Worm (Caenorhabditis elegans): ENCODE data around the gene F53F4.1.

F53F4.1 gene

ce11 chrV:13566967-13567366, 17.6 kb upstream of the F53F4.1 start (continued):
- TF ChIP-seq lin-39 (tag; optimal IDR thresholded peaks at IDR 0.05): no peak
- no peak for TF ChIP-seq vab-15 (tag; optimal IDR thresholded peaks at IDR 0.05)
- TF ChIP-seq ets-5 (GFP tag; IDR thresholded peaks at IDR 0.05): no peak
- TF ChIP-seq sptf-1 (tag; optimal IDR thresholded peaks at IDR 0.05): no peak
- no peak for TF ChIP-seq C34B4.2 (tag; optimal IDR thresholded peaks at IDR 0.05)
- no peak for TF ChIP-seq mep-1 (tag; optimal IDR thresholded peaks at IDR 0.05)
- no peak for TF ChIP-seq mdl-1 (tag; optimal IDR thresholded peaks at IDR 0.05)
- no peak for TF ChIP-seq efl-1 (optimal IDR thresholded peaks at IDR 0.05)
- TF ChIP-seq efl-1 (GFP tag; optimal IDR thresholded peaks at IDR 0.05 in 1 of 2): peak in 1 of 2 experiments; percentile 87
- no peak for TF ChIP-seq pqm-1 (tag; optimal IDR thresholded peaks at IDR 0.05)
- no peak for TF ChIP-seq unc-86 (tag; optimal IDR thresholded peaks at IDR 0.05)
- no peak for TF ChIP-seq skn-1 (tag; optimal IDR thresholded peaks at IDR 0.05)
- TF ChIP-seq ces-1 (GFP tag; optimal IDR thresholded peaks at IDR 0.05): no peak
- TF ChIP-seq nhr-47 (tag; optimal IDR thresholded peaks at IDR 0.05): no peak
- TF ChIP-seq zip-4 (GFP tag; optimal IDR thresholded peaks at IDR 0.05): no peak
- no peak for TF ChIP-seq swsn-7 (tag; optimal IDR thresholded peaks at IDR 0.05)
- TF ChIP-seq rnt-1 (tag; optimal IDR thresholded peaks at IDR 0.05): no peak
- no peak for TF ChIP-seq lsy-2 (tag; optimal IDR thresholded peaks at IDR 0.05)
- TF ChIP-seq ztf-11 (tag; optimal IDR thresholded peaks at IDR 0.05): no peak
- TF ChIP-seq lin-15B (tag; optimal IDR thresholded peaks at IDR 0.05): no peak
- TF ChIP-seq nhr-20 (tag; optimal IDR thresholded peaks at IDR 0.05): no peak
- no peak for TF ChIP-seq nhr-76 (tag; optimal IDR thresholded peaks at IDR 0.05)
- no peak for TF ChIP-seq fkh-4 (tag; optimal IDR thresholded peaks at IDR 0.05; ENCODE audit: borderline replicate concordance)
- no peak for TF ChIP-seq mab-9 (GFP tag; IDR thresholded peaks at IDR 0.05)
- TF ChIP-seq ceh-88 (GFP tag; IDR thresholded peaks at IDR 0.05): no peak
- no peak for TF ChIP-seq ztf-4 (tag; optimal IDR thresholded peaks at IDR 0.05)
- TF ChIP-seq nhr-19 (GFP tag; conservative IDR thresholded peaks at IDR 0.05): 0 out of 2 replicates have a peak, but pooled peaks have one; percentile 2
- TF ChIP-seq C04F5.9 (tag; optimal IDR thresholded peaks at IDR 0.05): no peak
- no peak for TF ChIP-seq ceh-82 (tag; optimal IDR thresholded peaks at IDR 0.05)
- peak; percentile 67 for TF ChIP-seq ama-1 (optimal IDR thresholded peaks at IDR 0.05)
- TF ChIP-seq pag-3 (tag; optimal IDR thresholded peaks at IDR 0.05; ENCODE audit: borderline replicate concordance, insufficient read depth): no peak
- TF ChIP-seq ceh-63 (GFP tag; optimal IDR thresholded peaks at IDR 0.05): no peak
- no peak for TF ChIP-seq lin-14 (GFP tag; optimal IDR thresholded peaks at IDR 0.05)
- TF ChIP-seq Y116A8C.19 (tag; optimal IDR thresholded peaks at IDR 0.05; ENCODE audit: borderline replicate concordance): no peak
- no peak for TF ChIP-seq hlh-17 (GFP tag; optimal IDR thresholded peaks at IDR 0.05; ENCODE audit: borderline replicate concordance)
- no peak for TF ChIP-seq nhr-84 (tag; optimal IDR thresholded peaks at IDR 0.05)
- TF ChIP-seq sox-4 (tag; optimal IDR thresholded peaks at IDR 0.05): no peak
- TF ChIP-seq nhr-90 (tag; optimal IDR thresholded peaks at IDR 0.05; ENCODE audit: poor library complexity): no peak
- peak in 1 of 3 experiments; percentile 10 for TF ChIP-seq dpl-1 (GFP tag; optimal IDR thresholded peaks at IDR 0.05)
- no peak for TF ChIP-seq nhr-11 (tag; optimal IDR thresholded peaks at IDR 0.05)
- TF ChIP-seq snu-23 (GFP tag; optimal IDR thresholded peaks at IDR 0.05): peak; percentile 0
- no peak for TF ChIP-seq F16B12.6 (tag; optimal IDR thresholded peaks at IDR 0.05)
- TF ChIP-seq tlp-1 (tag; optimal IDR thresholded peaks at IDR 0.05): no peak
- no peak for TF ChIP-seq isw-1 (GFP tag; IDR thresholded peaks at IDR 0.05)
- no peak for TF ChIP-seq snpc-4 (tag; optimal IDR thresholded peaks at IDR 0.05)
- TF ChIP-seq fkh-8 (tag; optimal IDR thresholded peaks at IDR 0.05): no peak
- no peak for TF ChIP-seq xbp-1 (tag; optimal IDR thresholded peaks at IDR 0.05)
- no peak for TF ChIP-seq egl-13 (tag; optimal IDR thresholded peaks at IDR 0.05)
- TF ChIP-seq lin-13 (GFP tag; optimal IDR thresholded peaks at IDR 0.05): no peak
- TF ChIP-seq nhr-77 (tag; optimal IDR thresholded peaks at IDR 0.05): no peak
- no peak for TF ChIP-seq zag-1 (tag; optimal IDR thresholded peaks at IDR 0.05)
- no peak for TF ChIP-seq dsc-1 (tag; optimal IDR thresholded peaks at IDR 0.05)
- TF ChIP-seq pax-3 (tag; optimal IDR thresholded peaks at IDR 0.05): peak; percentile 4
- TF ChIP-seq tbx-2 (tag; optimal IDR thresholded peaks at IDR 0.05): no peak
- TF ChIP-seq unc-30 (tag; optimal IDR thresholded peaks at IDR 0.05): no peak

All from whole organism, L1 larva.